Worm (Caenorhabditis elegans): ENCODE results near the gene pef-1.

pef-1 gene

ce11 chrIII:901600-902250 lies 24.4 kb downstream of the pef-1 start (continued):
- TF ChIP-seq saeg-2 (GFP tag; IDR thresholded peaks at IDR 0.05), result no peak
- no peak for TF ChIP-seq ceh-28 (tag; optimal IDR thresholded peaks at IDR 0.05)
- no peak for TF ChIP-seq lim-7 (GFP tag; IDR thresholded peaks at IDR 0.05)
- no peak for TF ChIP-seq cey-2 (tag; optimal IDR thresholded peaks at IDR 0.05; ENCODE audit: borderline replicate concordance, insufficient read depth)
- TF ChIP-seq hlh-11 (tag; optimal IDR thresholded peaks at IDR 0.05), result peak; percentile 38
- TF ChIP-seq ces-1 (GFP tag; optimal IDR thresholded peaks at IDR 0.05), result no peak

ce11 chrIII:901148-901547 lies 25.0 kb downstream of the pef-1 start, which contains the start of gene sucl-2:
Gene sucl-2 (minus strand): TSS chrIII:901412.
- TF ChIP-seq dmd-8 (GFP tag; IDR thresholded peaks at IDR 0.05), result 0 out of 2 replicates have a peak, but pooled peaks have one; percentile 51
- no peak for TF ChIP-seq nhr-102 (tag; optimal IDR thresholded peaks at IDR 0.05)
- TF ChIP-seq daf-12 (tag; optimal IDR thresholded peaks at IDR 0.05), result no peak

ce11 chrIII:900134-900533 lies 26.0 kb downstream of the pef-1 start:
- TF ChIP-seq F26F4.8 (GFP tag; conservative IDR thresholded peaks at IDR 0.05) (0 out of 2 replicates have a peak, but pooled peaks have one; percentile 19), lin-38 (GFP tag; IDR thresholded peaks at IDR 0.05) (peak; percentile 61), lin-39 (tag; optimal IDR thresholded peaks at IDR 0.05) (no peak), daf-8 (GFP tag; IDR thresholded peaks at IDR 0.05) (no peak), Y105C5A.15 (GFP tag; IDR thresholded peaks at IDR 0.05) (0 out of 2 replicates have a peak, but pooled peaks have one; percentile 37), set-16 (GFP tag; IDR thresholded peaks at IDR 0.05) (peak; percentile 31; the same call in 1 of the 2 replicates), arid-1 (GFP tag; conservative IDR thresholded peaks at IDR 0.05) (0 out of 2 replicates have a peak, but pooled peaks have one; percentile 26), mdt-29 (GFP tag; IDR thresholded peaks at IDR 0.05) (0 out of 2 replicates have a peak, but pooled peaks have one; percentile 14)

- TF ChIP-seq unc-62 (GFP tag; optimal IDR thresholded peaks at IDR 0.05 in 1 of 2), result peak in 1 of 2 experiments; percentile 98
- TF ChIP-seq unc-62 (tag; optimal IDR thresholded peaks at IDR 0.05), result no peak
- no peak for TF ChIP-seq madf-5 (GFP tag; IDR thresholded peaks at IDR 0.05)
Measured at ce11 chrIII:896904-897303, 29.2 kb downstream of the pef-1 start.

ce11 chrIII:895525-895924 lies 30.6 kb downstream of the pef-1 start, which contains the start of the genes ztf-18 and F23H11.2:
Gene ztf-18 (minus strand): TSS chrIII:895712.
Gene F23H11.2 (plus strand): TSS chrIII:895747.
- TF ChIP-seq snpc-1.2 (GFP tag; IDR thresholded peaks at IDR 0.05) (no peak), daf-16 (GFP tag; optimal IDR thresholded peaks at IDR 0.05) (no peak), daf-16 (tag; optimal IDR thresholded peaks at IDR 0.05) (peak; percentile 13)

ce11 chrIII:891014-891413 lies 35.1 kb downstream of the pef-1 start, which contains the start of gene T24C4.10:
Gene T24C4.10 (minus strand): TSS chrIII:891243.
- TF ChIP-seq lin-1 (GFP tag; IDR thresholded peaks at IDR 0.05) (no peak), nhr-102 (tag; optimal IDR thresholded peaks at IDR 0.05) (no peak), lim-7 (GFP tag; IDR thresholded peaks at IDR 0.05) (no peak), daf-8 (GFP tag; IDR thresholded peaks at IDR 0.05) (no peak), daf-16 (GFP tag; optimal IDR thresholded peaks at IDR 0.05) (no peak), daf-16 (tag; optimal IDR thresholded peaks at IDR 0.05) (peak; percentile 45), duxl-1 (tag; optimal IDR thresholded peaks at IDR 0.05; ENCODE audit: poor library complexity) (no peak), lin-38 (GFP tag; IDR thresholded peaks at IDR 0.05) (no peak), nhr-41 (GFP tag; IDR thresholded peaks at IDR 0.05) (no peak), egl-43 (GFP tag; IDR thresholded peaks at IDR 0.05) (no peak), ZK337.2 (GFP tag; IDR thresholded peaks at IDR 0.05) (no peak), nhr-11 (tag; optimal IDR thresholded peaks at IDR 0.05) (no peak), madf-5 (GFP tag; IDR thresholded peaks at IDR 0.05) (no peak), lsy-2 (tag; optimal IDR thresholded peaks at IDR 0.05) (no peak), unc-62 (GFP tag; optimal IDR thresholded peaks at IDR 0.05 in 1 of 2) (no peak), unc-62 (tag; optimal IDR thresholded peaks at IDR 0.05) (no peak), hif-1 (tag; optimal IDR thresholded peaks at IDR 0.05) (no peak), mxl-2 (GFP tag; conservative IDR thresholded peaks at IDR 0.05) (no peak), R02D3.7 (tag; optimal IDR thresholded peaks at IDR 0.05) (no peak), zip-11 (GFP tag; IDR thresholded peaks at IDR 0.05) (no peak), daf-12 (tag; optimal IDR thresholded peaks at IDR 0.05) (no peak), daf-19 (GFP tag; conservative IDR thresholded peaks at IDR 0.05) (no peak), php-3 (GFP tag; IDR thresholded peaks at IDR 0.05) (peak; percentile 61; the same call in 1 of the 2 replicates), snpc-4 (tag; optimal IDR thresholded peaks at IDR 0.05) (no peak), mdt-29 (GFP tag; IDR thresholded peaks at IDR 0.05) (no peak), dmd-6 (GFP tag; IDR thresholded peaks at IDR 0.05) (peak; percentile 45; the same call in 1 of the 2 replicates), hlh-11 (tag; optimal IDR thresholded peaks at IDR 0.05) (peak; percentile 35)

All from whole organism, L4 larva.